Fruit fly (Drosophila melanogaster) whole organism, adult: ENCODE data around the gene dock.
A peak's percentile ranks its signal among the peaks of the same experiment; 100 is the strongest.

Experiments used
- CG11617 ChIP-seq: fragments of 200-800 bp; sonication (Bioruptor generic); optimal IDR thresholded peaks from 2 replicates; lab custom pipeline; 2017; ENCODE audit warnings: mild to moderate bottlenecking, missing biosample characterization, missing genetic modification reagents, missing genetic modification characterization
- CG12768 ChIP-seq: fragments of 200-800 bp; sonication (Bioruptor generic); optimal IDR thresholded peaks from 2 replicates; lab custom pipeline; 2017; ENCODE audit warnings: missing biosample characterization, missing genetic modification characterization, mild to moderate bottlenecking, moderate library complexity, missing genetic modification reagents
- CG14711 ChIP-seq: fragments of 200-800 bp; sonication (Bioruptor generic); optimal IDR thresholded peaks from 2 replicates; lab custom pipeline; 2018; ENCODE audit warnings: missing biosample characterization, mild to moderate bottlenecking, missing genetic modification characterization, moderate library complexity
- CG1620 ChIP-seq: fragments of 200-800 bp; sonication (Bioruptor generic); optimal IDR thresholded peaks from 2 replicates; lab custom pipeline; 2016; ENCODE audit warnings: missing biosample characterization, missing genetic modification characterization
- CG33017 ChIP-seq: fragments of 200-800 bp; sonication (Bioruptor generic); optimal IDR thresholded peaks from 2 replicates; lab custom pipeline; 2018; ENCODE audit warnings: missing biosample characterization, mild to moderate bottlenecking, missing genetic modification characterization, moderate library complexity
- CG5204 ChIP-seq: fragments of 200-800 bp; sonication (Bioruptor generic); optimal IDR thresholded peaks from 2 replicates; lab custom pipeline; 2016; ENCODE audit warnings: missing biosample characterization, missing genetic modification characterization
- CG7045 ChIP-seq: fragments of 200-800 bp; sonication (Bioruptor generic); optimal IDR thresholded peaks from 2 replicates; lab custom pipeline; 2017; ENCODE audit warnings: missing biosample characterization, mild to moderate bottlenecking, missing genetic modification characterization
- CG7101 ChIP-seq: fragments of 200-800 bp; sonication (Bioruptor generic); optimal IDR thresholded peaks from 2 replicates; lab custom pipeline; 2018; ENCODE audit warnings: missing biosample characterization, mild to moderate bottlenecking, missing genetic modification characterization, moderate library complexity
- Clk ChIP-seq: fragments of 200-800 bp; sonication (Bioruptor generic); optimal IDR thresholded peaks from 2 replicates; lab custom pipeline; 2017; ENCODE audit warnings: missing biosample characterization, missing genetic modification characterization
- Crg-1 ChIP-seq: fragments of 200-800 bp; sonication (Bioruptor generic); optimal IDR thresholded peaks from 2 replicates; lab custom pipeline; 2016; ENCODE audit warnings: missing biosample characterization, missing genetic modification characterization
- Hr96 ChIP-seq: fragments of 200-800 bp; sonication (Bioruptor generic); optimal IDR thresholded peaks from 2 replicates; lab custom pipeline; 2016; ENCODE audit warnings: missing biosample characterization, missing genetic modification characterization
- Mnt ChIP-seq: fragments of 200-800 bp; sonication (Bioruptor generic); optimal IDR thresholded peaks from 2 replicates; lab custom pipeline; 2016; ENCODE audit warnings: missing biosample characterization, mild to moderate bottlenecking, missing genetic modification characterization
- bab1 ChIP-seq: fragments of 200-800 bp; sonication (Bioruptor generic); optimal IDR thresholded peaks from 3 replicates; lab custom pipeline; 2019; ENCODE audit warnings: missing biosample characterization, mild to moderate bottlenecking, missing genetic modification characterization, moderate library complexity
- cic ChIP-seq: fragments of 200-800 bp; sonication (Bioruptor generic); optimal IDR thresholded peaks from 2 replicates; lab custom pipeline; 2017; ENCODE audit warnings: missing biosample characterization, mild to moderate bottlenecking, missing genetic modification characterization, moderate library complexity
- cnc ChIP-seq, 2 experiments: fragments of >200 bp; optimal IDR thresholded peaks; 2 replicates each; lab custom pipeline; 2017
- kay ChIP-seq: fragments of 200-800 bp; sonication (Bioruptor generic); peaks from one replicate; lab custom pipeline; 2016; ENCODE audit warnings: missing biosample characterization, missing genetic modification characterization, borderline replicate concordance
- ovo ChIP-seq: fragments of 200-800 bp; sonication (Bioruptor generic); optimal IDR thresholded peaks from 2 replicates; lab custom pipeline; 2016; ENCODE audit warnings: missing biosample characterization, missing genetic modification characterization
- pad ChIP-seq: fragments of 200-800 bp; sonication (Bioruptor generic); optimal IDR thresholded peaks from 3 replicates; lab custom pipeline; 2017; ENCODE audit warnings: missing biosample characterization, missing genetic modification characterization, mild to moderate bottlenecking, moderate library complexity, missing genetic modification reagents
- tj ChIP-seq: fragments of 200-800 bp; sonication (Bioruptor generic); optimal IDR thresholded peaks from 3 replicates; lab custom pipeline; 2017; ENCODE audit warnings: missing biosample characterization, mild to moderate bottlenecking, missing genetic modification characterization, moderate library complexity
- toe ChIP-seq: fragments of 200-800 bp; sonication (Bioruptor generic); optimal IDR thresholded peaks from 2 replicates; lab custom pipeline; 2016; ENCODE audit warnings: missing biosample characterization, missing genetic modification characterization

dock gene

dm6 chr2L:873724-874504 lies 48.1 kb downstream of the dock start:
- no peak for TF ChIP-seq CG12768 (GFP tag; lab: Kevin White, UChicago)
- no peak for TF ChIP-seq CG7101 (tag; lab: Kevin White, UChicago)
- no peak for TF ChIP-seq cic (GFP tag; lab: Kevin White, UChicago)
- TF ChIP-seq CG7045: no peak
- no peak for TF ChIP-seq CG1620 (GFP tag; lab: Kevin White, UChicago)
- TF ChIP-seq tj (GFP tag; lab: Kevin White, UChicago): peak; percentile 88
- no peak for TF ChIP-seq cnc (optimal IDR thresholded peaks at IDR 0.05; lab: Kevin White, UChicago)
- no peak for TF ChIP-seq bab1 (GFP tag; lab: Kevin White, UChicago)
- TF ChIP-seq pad (GFP tag; lab: Kevin White, UChicago): no peak
- no peak for TF ChIP-seq Clk (GFP tag; lab: Kevin White, UChicago)
- TF ChIP-seq Mnt (GFP tag; lab: Kevin White, UChicago): no peak
- no peak for TF ChIP-seq CG33017 (tag; lab: Kevin White, UChicago)
- TF ChIP-seq kay (GFP tag; lab: Kevin White, UChicago): peak; percentile 34
- TF ChIP-seq Hr96 (GFP tag; lab: Kevin White, UChicago): no peak
- no peak for TF ChIP-seq CG5204 (GFP tag; lab: Kevin White, UChicago)
- TF ChIP-seq Crg-1 (GFP tag; lab: Kevin White, UChicago): no peak
- peak; percentile 17 for TF ChIP-seq toe (GFP tag; lab: Kevin White, UChicago)
- peak; percentile 9 for TF ChIP-seq CG11617
- no peak for TF ChIP-seq ovo (GFP tag; lab: Kevin White, UChicago)
- peak; percentile 75 for TF ChIP-seq CG14711

DNA sequence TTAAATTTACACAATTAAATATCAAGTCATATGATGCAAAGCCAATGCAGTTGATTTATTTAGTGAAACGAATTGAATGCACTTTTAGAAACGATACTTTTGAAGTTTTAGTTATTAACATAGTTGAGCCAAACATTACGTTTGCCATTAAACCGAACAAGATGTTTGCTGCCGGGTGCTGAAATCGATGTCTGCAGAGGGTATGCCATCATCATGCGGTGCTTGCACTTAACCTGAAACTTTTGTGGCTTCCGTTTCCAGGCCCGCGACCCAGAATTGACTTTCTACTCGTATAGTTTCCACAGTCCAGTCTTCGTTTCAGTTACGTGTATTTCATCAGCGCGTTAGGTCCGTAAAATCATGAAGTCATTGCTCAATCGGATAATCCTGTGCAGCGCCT lies 51.2 kb downstream of the dock start, which contains the start of gene ninaA:
Gene ninaA (plus strand): TSS at position 301 of the 400 bp plus-strand sequence.
- TF ChIP-seq kay (GFP tag; lab: Kevin White, UChicago) (no peak), CG14711 (no peak), CG7101 (tag; lab: Kevin White, UChicago) (no peak), CG12768 (GFP tag; lab: Kevin White, UChicago) (no peak), CG33017 (tag; lab: Kevin White, UChicago) (no peak), pad (GFP tag; lab: Kevin White, UChicago) (no peak), CG7045 (no peak)
